Worm (Caenorhabditis elegans) whole organism, mixed stage, embryonic: ENCODE results near the gene F22B5.6.

Experiments
- M03D4.4 ChIP-seq: sonication (generic microtip); optimal IDR thresholded peaks from 2 replicates; lab custom pipeline; 2017; ENCODE audit warnings: mild to moderate bottlenecking, missing genetic modification characterization, missing compliant biosample characterization
- nhr-76 ChIP-seq: sonication (generic microtip); optimal IDR thresholded peaks from 2 replicates; lab custom pipeline; 2017; ENCODE audit warnings: missing biosample characterization, missing genetic modification characterization
- unc-39 ChIP-seq: fragments of 150-350 bp; optimal IDR thresholded peaks from 2 replicates; lab custom pipeline; 2014; ENCODE audit warnings: missing biosample characterization, missing genetic modification characterization
- zip-8 ChIP-seq: fragments of 150-350 bp; optimal IDR thresholded peaks from 2 replicates; lab custom pipeline; 2014; ENCODE audit warnings: missing biosample characterization, missing genetic modification characterization

DNA sequence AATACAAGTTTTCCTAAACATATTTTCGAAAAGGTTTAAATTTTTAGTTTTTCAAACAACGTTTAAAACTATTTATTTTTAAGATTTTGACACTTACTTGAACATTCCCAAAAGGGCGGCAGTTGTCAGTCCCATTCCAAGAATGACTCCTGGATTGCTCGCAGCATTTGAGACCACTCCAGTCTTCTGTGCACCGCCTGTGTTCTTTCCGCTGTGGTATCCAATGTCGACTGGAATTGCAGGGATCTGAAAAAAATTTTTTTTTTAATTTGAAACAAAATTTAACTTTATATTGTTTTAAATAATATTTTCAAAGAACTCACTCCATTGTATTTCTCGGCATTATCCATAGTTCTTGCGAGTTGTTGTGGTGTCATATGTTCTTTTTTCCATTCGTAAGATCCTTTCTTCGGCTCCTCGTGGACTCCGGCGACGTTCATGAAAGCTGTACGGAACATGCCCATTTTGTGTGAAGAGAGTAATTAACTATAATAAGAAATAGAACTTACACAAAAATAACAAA, 25.8 kb upstream of the F22B5.6 start, which contains the start of gene M05D6.5:
- TF ChIP-seq nhr-76 (tag; lab: Kevin White, UChicago) = no peak
- no peak for TF ChIP-seq zip-8 (tag; lab: Kevin White, UChicago)
- TF ChIP-seq M03D4.4 (tag; lab: Kevin White, UChicago) = no peak
- TF ChIP-seq unc-39 (tag; lab: Kevin White, UChicago) = no peak
